Worm (Caenorhabditis elegans): ENCODE measurements around the gene srw-84.

DNA sequence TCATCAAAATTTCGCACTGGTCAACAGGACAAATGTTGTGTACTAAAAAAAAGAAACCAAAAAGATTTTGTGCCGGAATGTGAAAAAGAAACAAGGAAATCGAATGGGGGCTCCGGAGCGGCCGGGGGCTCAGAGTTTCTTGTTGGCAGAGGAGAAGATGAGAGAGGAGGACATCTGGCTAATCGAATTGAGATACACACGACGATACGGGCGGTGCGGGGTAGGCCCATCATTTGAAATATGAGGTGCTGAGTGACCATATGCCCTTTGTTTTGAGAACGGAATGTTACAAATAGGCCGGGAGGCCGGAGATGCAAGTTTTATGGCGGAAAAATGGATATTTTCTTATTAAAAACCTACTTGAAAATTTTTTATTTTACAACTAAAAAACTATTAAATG is 23.0 kb upstream of the srw-84 start:
- TF ChIP-seq lin-39 (tag; optimal IDR thresholded peaks at IDR 0.05) (peak; percentile 37), nhr-25 (tag; optimal IDR thresholded peaks at IDR 0.05) (no peak), nhr-12 (tag; optimal IDR thresholded peaks at IDR 0.05) (no peak)
